Fruit fly (Drosophila melanogaster): ENCODE measurements around the gene Hmt-1.

DNA sequence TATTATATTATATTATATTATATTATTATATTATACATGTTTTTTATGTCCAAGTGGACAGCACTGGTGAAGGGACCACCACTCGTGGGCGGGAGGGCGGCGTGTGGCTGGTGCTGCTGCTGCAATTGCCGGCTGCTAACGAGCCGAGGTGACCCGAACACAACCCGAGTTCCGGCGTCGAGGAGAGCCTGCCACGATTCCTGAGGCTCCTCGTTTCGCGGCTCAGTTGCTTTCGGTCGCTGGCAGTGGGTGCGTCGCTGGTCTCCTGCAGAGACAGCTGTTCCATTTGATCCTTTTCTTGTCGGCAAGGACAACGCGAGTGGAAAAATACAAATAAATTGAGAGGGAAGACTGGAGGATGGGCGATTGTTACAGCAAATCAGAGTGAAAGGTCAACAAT lies 46.9 kb downstream of the Hmt-1 start:
- TF ChIP-seq CG8478 (optimal IDR thresholded peaks at IDR 0.05) (no peak), CTCF (optimal IDR thresholded peaks at IDR 0.05) (no peak)

Data from S2 (cell line).